Fruit fly (Drosophila melanogaster): Measurements from ENCODE around the gene Fer1.
A peak's percentile ranks its signal among the peaks of the same experiment; 100 is the strongest.

Fer1 gene

dm6 chr3R:7122172-7123072, 13.6 kb upstream of the Fer1 start:
- no peak for TF ChIP-seq Sp1 (GFP tag; optimal IDR thresholded peaks at IDR 0.05)
- peak in 1 of 2 experiments; percentile 66 for TF ChIP-seq dl (GFP tag; optimal IDR thresholded peaks at IDR 0.05; ENCODE audit: insufficient read depth in 1 of 2, partially characterized antibody in 2 of 2)

dm6 chr3R:7123073-7123572, 12.9 kb upstream of the Fer1 start:
- TF ChIP-seq CG9705 (GFP tag; optimal IDR thresholded peaks at IDR 0.05) (no peak), HLH106 (tag; optimal IDR thresholded peaks at IDR 0.05) (no peak), Vsx2 (GFP tag; optimal IDR thresholded peaks at IDR 0.05; ENCODE audit: partially characterized antibody) (no peak), Abd-B (GFP tag; optimal IDR thresholded peaks at IDR 0.05) (no peak), usp (GFP tag; optimal IDR thresholded peaks at IDR 0.05) (no peak), Myc (optimal IDR thresholded peaks at IDR 0.05) (no peak), Jra (GFP tag; optimal IDR thresholded peaks at IDR 0.05) (no peak), Hnf4 (GFP tag; optimal IDR thresholded peaks at IDR 0.05) (no peak), Dif (GFP tag; optimal IDR thresholded peaks at IDR 0.05; ENCODE audit: partially characterized antibody) (no peak), Dfd (GFP tag; optimal IDR thresholded peaks at IDR 0.05) (no peak), dmrt93B (GFP tag; optimal IDR thresholded peaks at IDR 0.05) (no peak), GATAd (GFP tag; optimal IDR thresholded peaks at IDR 0.05) (no peak), woc (GFP tag; optimal IDR thresholded peaks at IDR 0.05) (no peak), Rel (GFP tag; optimal IDR thresholded peaks at IDR 0.05) (no peak), Rel (tag; optimal IDR thresholded peaks at IDR 0.05) (no peak), fru (GFP tag; optimal IDR thresholded peaks at IDR 0.05) (no peak), rgr (GFP tag; optimal IDR thresholded peaks at IDR 0.05) (no peak)

- TF ChIP-seq HLH106 (tag; optimal IDR thresholded peaks at IDR 0.05) (no peak), Vsx2 (GFP tag; optimal IDR thresholded peaks at IDR 0.05; ENCODE audit: partially characterized antibody) (no peak), dl (GFP tag; optimal IDR thresholded peaks at IDR 0.05; ENCODE audit: insufficient read depth in 1 of 2, partially characterized antibody in 2 of 2) (peak in 1 of 2 experiments; percentile 39), N (GFP tag; optimal IDR thresholded peaks at IDR 0.05) (no peak), foxo (GFP tag; optimal IDR thresholded peaks at IDR 0.05) (no peak), jim (GFP tag; optimal IDR thresholded peaks at IDR 0.05) (no peak), fru (GFP tag; optimal IDR thresholded peaks at IDR 0.05) (no peak), psq (GFP tag; optimal IDR thresholded peaks at IDR 0.05) (no peak), Hr83 (GFP tag; optimal IDR thresholded peaks at IDR 0.05; ENCODE audit: poor library complexity, severe bottlenecking) (peak; percentile 87), sv (GFP tag; optimal IDR thresholded peaks at IDR 0.05) (no peak), Rel (GFP tag; optimal IDR thresholded peaks at IDR 0.05) (no peak), Rel (tag; optimal IDR thresholded peaks at IDR 0.05) (no peak), Dif (GFP tag; optimal IDR thresholded peaks at IDR 0.05; ENCODE audit: partially characterized antibody) (peak; percentile 59), lola (GFP tag; optimal IDR thresholded peaks at IDR 0.05) (peak; percentile 28)
Observed at dm6 chr3R:7123699-7124098, 12.3 kb upstream of the Fer1 start.

- no peak for TF ChIP-seq dl (GFP tag; optimal IDR thresholded peaks at IDR 0.05; ENCODE audit: insufficient read depth in 1 of 2, partially characterized antibody in 2 of 2)
- TF ChIP-seq Abd-B (GFP tag; optimal IDR thresholded peaks at IDR 0.05) = no peak
- TF ChIP-seq CG32264 (GFP tag; optimal IDR thresholded peaks at IDR 0.05) = no peak
- TF ChIP-seq Myc (optimal IDR thresholded peaks at IDR 0.05) = peak; percentile 1
- TF ChIP-seq Mio (GFP tag; optimal IDR thresholded peaks at IDR 0.05) = peak; percentile 21
- peak; percentile 90 for TF ChIP-seq HLH106 (tag; optimal IDR thresholded peaks at IDR 0.05)
- peak; percentile 94 for TF ChIP-seq tai (GFP tag; optimal IDR thresholded peaks at IDR 0.05)
- no peak for TF ChIP-seq Dif (GFP tag; optimal IDR thresholded peaks at IDR 0.05; ENCODE audit: partially characterized antibody)
- TF ChIP-seq br (GFP tag; optimal IDR thresholded peaks at IDR 0.05) = peak; percentile 76
- TF ChIP-seq ey (GFP tag; optimal IDR thresholded peaks at IDR 0.05) = peak; percentile 89
- peak; percentile 91 for TF ChIP-seq dsf (GFP tag; optimal IDR thresholded peaks at IDR 0.05; ENCODE audit: borderline replicate concordance)
- peak; percentile 76 for TF ChIP-seq OdsH (GFP tag; optimal IDR thresholded peaks at IDR 0.05)
- TF ChIP-seq sage (GFP tag; optimal IDR thresholded peaks at IDR 0.05) = peak; percentile 43
- TF ChIP-seq Vsx2 (GFP tag; optimal IDR thresholded peaks at IDR 0.05; ENCODE audit: partially characterized antibody) = no peak
- no peak for TF ChIP-seq N (GFP tag; optimal IDR thresholded peaks at IDR 0.05)
- peak; percentile 89 for TF ChIP-seq Hnf4 (GFP tag; optimal IDR thresholded peaks at IDR 0.05)
- peak; percentile 81 for TF ChIP-seq Sp1 (GFP tag; optimal IDR thresholded peaks at IDR 0.05)
- TF ChIP-seq Jra (GFP tag; optimal IDR thresholded peaks at IDR 0.05) = peak; percentile 88
- no peak for TF ChIP-seq pan (optimal IDR thresholded peaks at IDR 0.05)
- peak; percentile 77 for TF ChIP-seq psq (GFP tag; optimal IDR thresholded peaks at IDR 0.05)
- peak; percentile 91 for TF ChIP-seq jim (GFP tag; optimal IDR thresholded peaks at IDR 0.05)
- peak; percentile 84 for TF ChIP-seq sv (GFP tag; optimal IDR thresholded peaks at IDR 0.05)
- TF ChIP-seq usp (GFP tag; optimal IDR thresholded peaks at IDR 0.05) = no peak
- TF ChIP-seq rgr (GFP tag; optimal IDR thresholded peaks at IDR 0.05) = peak; percentile 84
- TF ChIP-seq fru (GFP tag; optimal IDR thresholded peaks at IDR 0.05) = peak; percentile 84
- peak; percentile 79 for TF ChIP-seq CG9705 (GFP tag; optimal IDR thresholded peaks at IDR 0.05)
- peak; percentile 84 for TF ChIP-seq woc (GFP tag; optimal IDR thresholded peaks at IDR 0.05)
- TF ChIP-seq Dfd (GFP tag; optimal IDR thresholded peaks at IDR 0.05) = no peak
- TF ChIP-seq CrebA (GFP tag; optimal IDR thresholded peaks at IDR 0.05; ENCODE audit: borderline replicate concordance) = no peak
- TF ChIP-seq foxo (GFP tag; optimal IDR thresholded peaks at IDR 0.05) = peak in 1 of 2 experiments; percentile 92
- peak; percentile 81 for TF ChIP-seq GATAd (GFP tag; optimal IDR thresholded peaks at IDR 0.05)
- TF ChIP-seq Hr83 (GFP tag; optimal IDR thresholded peaks at IDR 0.05; ENCODE audit: poor library complexity, severe bottlenecking) = peak; percentile 96
- peak; percentile 86 for TF ChIP-seq h (GFP tag; optimal IDR thresholded peaks at IDR 0.05)
Observed at dm6 chr3R:7124109-7124639, 11.8 kb upstream of the Fer1 start, which contains the start of the genes Alh and CG10098. Gene Alh (minus strand): TSS chr3R:7124185. Gene CG10098 (plus strand): TSS chr3R:7124548.
